Worm (Caenorhabditis elegans) whole organism, L3 larva: ENCODE data around the gene acdh-13.

Experiments used
- ceh-28 ChIP-seq: fragments of 150-350 bp; optimal IDR thresholded peaks from 2 replicates; lab custom pipeline; 2014; ENCODE audit warnings: missing biosample characterization, missing genetic modification reagents, missing genetic modification characterization
- fos-1 ChIP-seq: fragments of 150-350 bp; optimal IDR thresholded peaks from 2 replicates; lab custom pipeline; 2014; ENCODE audit warnings: missing biosample characterization, missing genetic modification characterization
- nhr-12 ChIP-seq: fragments of 150-350 bp; optimal IDR thresholded peaks from 2 replicates; lab custom pipeline; 2014; ENCODE audit warnings: missing biosample characterization, missing genetic modification characterization
- unc-62 ChIP-seq: fragments of 150-350 bp; sonication (generic microtip); optimal IDR thresholded peaks from 4 replicates; lab custom pipeline; 2014; ENCODE audit warnings: missing biosample characterization, missing genetic modification reagents, missing genetic modification characterization
- ztf-11 ChIP-seq: fragments of 150-350 bp; optimal IDR thresholded peaks from 2 replicates; lab custom pipeline; 2014; ENCODE audit warnings: missing biosample characterization, missing genetic modification characterization

DNA sequence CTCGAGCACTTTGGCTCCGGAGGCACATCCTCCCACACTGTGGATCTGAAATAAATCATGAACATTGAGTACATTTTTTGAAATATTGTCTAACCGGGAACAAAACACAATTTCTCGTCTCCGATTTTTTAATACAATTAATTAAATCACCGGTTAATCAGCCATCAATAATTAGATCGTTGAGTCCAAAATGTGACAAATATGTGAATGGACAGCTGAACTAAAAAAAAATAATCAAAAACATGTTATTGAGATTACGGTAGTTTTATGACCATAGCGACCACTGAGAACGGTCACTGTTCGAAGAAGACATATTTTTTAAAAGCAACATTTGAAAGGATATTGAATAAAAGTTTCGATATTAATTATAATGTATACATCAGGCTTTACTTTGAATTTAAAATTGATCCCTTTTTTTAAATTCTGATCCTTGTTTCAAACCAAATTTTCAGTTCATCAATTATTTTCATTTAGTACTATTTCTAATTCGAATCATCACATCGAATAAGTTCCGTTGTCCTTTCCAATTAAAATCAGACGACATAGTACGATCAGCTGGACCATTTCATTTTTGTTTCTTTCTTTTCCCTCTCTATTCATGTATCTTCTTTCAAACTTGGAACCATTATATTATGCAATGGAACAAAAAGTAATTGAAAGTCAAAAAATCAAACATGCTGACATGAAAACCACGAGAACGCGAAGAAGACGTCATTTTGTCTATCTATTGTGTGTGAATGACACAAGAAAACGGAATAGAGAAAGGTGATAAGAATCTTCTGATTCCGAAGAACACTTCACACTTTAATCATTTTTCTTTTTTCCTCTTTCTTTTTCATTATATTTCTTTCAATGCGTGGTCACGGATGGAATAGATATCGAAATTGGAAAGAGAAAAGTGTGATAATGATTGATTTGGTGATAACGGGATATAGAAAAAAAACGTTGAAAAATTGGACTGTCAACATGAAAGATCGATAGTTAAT is 31.7 kb upstream of the acdh-13 start:
- TF ChIP-seq unc-62 (GFP tag; lab: Kevin White, UChicago) (peak; percentile 69), ceh-28 (tag; lab: Kevin White, UChicago) (peak; percentile 64), fos-1 (peak; percentile 87), ztf-11 (tag; lab: Kevin White, UChicago) (no peak), nhr-12 (no peak)
